Fruit fly (Drosophila melanogaster) whole organism, embryonic: Measurements from ENCODE around the gene gro.

Source experiments
- Ada2b ChIP-seq: fragments of 200-800 bp; sonication (Bioruptor generic); IDR thresholded peaks from 2 replicates; pipeline ENCODE4 v1.3.6; 2022; ENCODE audit warnings: missing biosample characterization, missing genetic modification characterization
- CG10267 ChIP-seq: fragments of 200-800 bp; sonication (Bioruptor generic); optimal IDR thresholded peaks from 2 replicates; lab custom pipeline; 2018; ENCODE audit warnings: missing biosample characterization, mild to moderate bottlenecking, missing genetic modification characterization, moderate library complexity
- CG10565 ChIP-seq: fragments of 200-800 bp; sonication (Bioruptor generic); optimal IDR thresholded peaks from 3 replicates; lab custom pipeline; 2016; ENCODE audit warnings: missing biosample characterization, mild to moderate bottlenecking, missing genetic modification characterization
- CG11398 ChIP-seq: fragments of 200-800 bp; sonication (Bioruptor generic); optimal IDR thresholded peaks from 2 replicates; lab custom pipeline; 2016; ENCODE audit warnings: missing biosample characterization, missing genetic modification characterization
- CG11723 ChIP-seq: fragments of 200-800 bp; sonication (Bioruptor generic); optimal IDR thresholded peaks from 2 replicates; lab custom pipeline; 2017; ENCODE audit warnings: missing biosample characterization, mild to moderate bottlenecking, missing genetic modification characterization
- CG12236 ChIP-seq: fragments of 200-800 bp; sonication (Bioruptor generic); optimal IDR thresholded peaks from 2 replicates; lab custom pipeline; 2016; ENCODE audit warnings: missing biosample characterization, missing genetic modification characterization
- CG12659 ChIP-seq: fragments of 200-800 bp; sonication (Bioruptor generic); optimal IDR thresholded peaks from 3 replicates; lab custom pipeline; 2017; ENCODE audit warnings: mild to moderate bottlenecking, missing biosample characterization, missing genetic modification reagents, missing genetic modification characterization
- CG12769 ChIP-seq: fragments of 200-800 bp; sonication (Bioruptor generic); optimal IDR thresholded peaks from 2 replicates; lab custom pipeline; 2019; ENCODE audit warnings: missing biosample characterization, mild to moderate bottlenecking, missing genetic modification characterization, moderate library complexity
- CG14014 ChIP-seq: fragments of 200-800 bp; sonication (Bioruptor generic); IDR thresholded peaks from 2 replicates; pipeline ENCODE4 v1.3.6; 2022; ENCODE audit warnings: missing biosample characterization, missing genetic modification characterization
- CG14710 ChIP-seq: fragments of 200-800 bp; sonication (Bioruptor generic); optimal IDR thresholded peaks from 3 replicates; lab custom pipeline; 2019; ENCODE audit warnings: missing biosample characterization, mild to moderate bottlenecking, missing genetic modification characterization, moderate library complexity
- CG15601 ChIP-seq: fragments of 200-800 bp; sonication (Bioruptor generic); optimal IDR thresholded peaks from 3 replicates; lab custom pipeline; 2019; ENCODE audit warnings: missing biosample characterization, mild to moderate bottlenecking, missing genetic modification characterization, moderate library complexity
- CG17385 ChIP-seq: fragments of 200-800 bp; sonication (Bioruptor generic); optimal IDR thresholded peaks from 3 replicates; lab custom pipeline; 2018; ENCODE audit warnings: missing biosample characterization, mild to moderate bottlenecking, missing genetic modification characterization
- CG1792 ChIP-seq: fragments of 200-800 bp; sonication (Bioruptor generic); optimal IDR thresholded peaks from 2 replicates; lab custom pipeline; 2016; ENCODE audit warnings: missing biosample characterization, missing genetic modification characterization
- CG18262 ChIP-seq: fragments of 200-800 bp; optimal IDR thresholded peaks from 3 replicates; lab custom pipeline; 2019; ENCODE audit warnings: missing biosample characterization, mild to moderate bottlenecking, missing genetic modification characterization, moderate library complexity
- CG2875 ChIP-seq: fragments of 200-800 bp; sonication (Bioruptor generic); optimal IDR thresholded peaks from 2 replicates; lab custom pipeline; 2017; ENCODE audit warnings: missing biosample characterization, mild to moderate bottlenecking, missing genetic modification characterization, missing genetic modification reagents
- CG31365 ChIP-seq: fragments of 200-800 bp; sonication (Bioruptor generic); optimal IDR thresholded peaks from 2 replicates; lab custom pipeline; 2018; ENCODE audit warnings: missing biosample characterization, mild to moderate bottlenecking, missing genetic modification characterization
- CG4730 ChIP-seq: fragments of 200-800 bp; sonication (Bioruptor generic); IDR thresholded peaks from 2 replicates; pipeline ENCODE4 v1.3.6; 2022; ENCODE audit warnings: missing biosample characterization, missing genetic modification characterization
- CG5245 ChIP-seq: fragments of 200-800 bp; sonication (Bioruptor generic); optimal IDR thresholded peaks from 3 replicates; lab custom pipeline; 2016; ENCODE audit warnings: missing biosample characterization, missing genetic modification characterization
- CG5953 ChIP-seq: fragments of 200-800 bp; sonication (Bioruptor generic); IDR thresholded peaks from 2 replicates; pipeline ENCODE4 v1.3.6; 2022; ENCODE audit warnings: missing biosample characterization, missing genetic modification characterization
- CG6175 ChIP-seq: fragments of 200-800 bp; sonication (Bioruptor generic); IDR thresholded peaks from 3 replicates; pipeline ENCODE4 v1.3.6; 2022; ENCODE audit warnings: missing biosample characterization, missing genetic modification characterization
- CG6854 ChIP-seq: fragments of 200-800 bp; sonication (Bioruptor generic); optimal IDR thresholded peaks from 3 replicates; lab custom pipeline; 2017; ENCODE audit warnings: missing biosample characterization, mild to moderate bottlenecking, missing genetic modification characterization
- CG7745 ChIP-seq: fragments of 200-800 bp; sonication (Bioruptor generic); optimal IDR thresholded peaks from 2 replicates; lab custom pipeline; 2018; ENCODE audit warnings: missing biosample characterization, mild to moderate bottlenecking, missing genetic modification characterization, moderate library complexity
- Dip2 ChIP-seq: fragments of 200-800 bp; sonication (Bioruptor generic); IDR thresholded peaks from 2 replicates; pipeline ENCODE4 v1.3.6; 2022; ENCODE audit warnings: missing biosample characterization, missing genetic modification characterization
- Doc3 ChIP-seq: fragments of 200-800 bp; sonication (Bioruptor generic); IDR thresholded peaks from 3 replicates; pipeline ENCODE4 v1.3.6; 2022; ENCODE audit warnings: missing biosample characterization, missing genetic modification characterization; ENCODE audit not compliant: partially characterized antibody
- HmgD ChIP-seq: fragments of 200-800 bp; sonication (Bioruptor generic); optimal IDR thresholded peaks from 3 replicates; lab custom pipeline; 2016; ENCODE audit warnings: missing biosample characterization, missing genetic modification characterization
- Hr78 ChIP-seq, 2 experiments: fragments of 200-800 bp in 1 of 2; fragments of >200 bp in 1 of 2; sonication (Bioruptor generic) in 1 of 2; optimal IDR thresholded peaks; 2 replicates each; lab custom pipeline; 2017 to 2019; ENCODE audit warnings: missing biosample characterization in 2 of 2, missing genetic modification characterization in 2 of 2, mild to moderate bottlenecking in 1 of 2, moderate library complexity in 1 of 2
- Mrtf ChIP-seq: fragments of 200-800 bp; sonication (Bioruptor generic); IDR thresholded peaks from 3 replicates; pipeline ENCODE4 v1.3.6; 2022; ENCODE audit warnings: missing biosample characterization, missing genetic modification characterization
- Xbp1 ChIP-seq: fragments of 200-800 bp; sonication (Bioruptor generic); optimal IDR thresholded peaks from 3 replicates; lab custom pipeline; 2016; ENCODE audit warnings: missing biosample characterization, mild to moderate bottlenecking, missing genetic modification characterization
- YL-1 ChIP-seq: fragments of 200-800 bp; sonication (Bioruptor generic); optimal IDR thresholded peaks from 3 replicates; lab custom pipeline; 2017; ENCODE audit warnings: missing biosample characterization, mild to moderate bottlenecking, missing genetic modification characterization
- aop ChIP-seq: fragments of 200-800 bp; sonication (Bioruptor generic); IDR thresholded peaks from 2 replicates; pipeline ENCODE4 v1.3.6; 2022; ENCODE audit warnings: missing biosample characterization, missing genetic modification characterization
- bsh ChIP-seq, 2 experiments: fragments of 200-800 bp; sonication (Bioruptor generic); optimal IDR thresholded peaks; 2 replicates each; lab custom pipeline; 2017 to 2018; ENCODE audit warnings: mild to moderate bottlenecking in 2 of 2, missing biosample characterization in 2 of 2, missing genetic modification characterization in 2 of 2, moderate library complexity in 1 of 2
- crp ChIP-seq, 2 experiments: fragments of 200-800 bp; sonication (Bioruptor generic); optimal IDR thresholded peaks; 2 replicates in 1 of 2; 3 replicates in 1 of 2; lab custom pipeline; 2017; ENCODE audit warnings: missing biosample characterization in 2 of 2, missing genetic modification characterization in 2 of 2, mild to moderate bottlenecking in 1 of 2, moderate library complexity in 1 of 2
- danr ChIP-seq: fragments of 200-800 bp; sonication (Bioruptor generic); IDR thresholded peaks from 2 replicates; pipeline ENCODE4 v1.3.6; 2022; ENCODE audit warnings: missing biosample characterization, missing genetic modification characterization
- dmrt11E ChIP-seq: fragments of 200-800 bp; sonication (Bioruptor generic); optimal IDR thresholded peaks from 3 replicates; lab custom pipeline; 2018; ENCODE audit warnings: missing biosample characterization, mild to moderate bottlenecking, missing genetic modification characterization, moderate library complexity
- dpn ChIP-seq, 2 experiments: fragments of 200-800 bp; sonication (Bioruptor generic); optimal IDR thresholded peaks; 3 replicates each; lab custom pipeline; 2016; ENCODE audit warnings: missing biosample characterization in 2 of 2, missing genetic modification characterization in 2 of 2
- exex ChIP-seq: fragments of 200-800 bp; sonication (Bioruptor generic); optimal IDR thresholded peaks from 4 replicates; lab custom pipeline; 2018; ENCODE audit warnings: missing biosample characterization, mild to moderate bottlenecking, missing genetic modification characterization, moderate library complexity
- fd102C ChIP-seq: fragments of 200-800 bp; sonication (Bioruptor generic); optimal IDR thresholded peaks from 2 replicates; lab custom pipeline; 2018; ENCODE audit warnings: missing biosample characterization, mild to moderate bottlenecking, missing genetic modification characterization, moderate library complexity
- grau ChIP-seq: fragments of 200-800 bp; optimal IDR thresholded peaks from 3 replicates; lab custom pipeline; 2019; ENCODE audit warnings: missing biosample characterization, mild to moderate bottlenecking, missing genetic modification characterization, moderate library complexity
- h ChIP-seq: fragments of >200 bp; optimal IDR thresholded peaks from 2 replicates; lab custom pipeline; 2017
- nmo ChIP-seq: fragments of 200-800 bp; sonication (Bioruptor generic); optimal IDR thresholded peaks from 2 replicates; lab custom pipeline; 2018; ENCODE audit warnings: missing biosample characterization, mild to moderate bottlenecking, missing genetic modification characterization, moderate library complexity
- oc ChIP-seq: fragments of 200-800 bp; sonication (Bioruptor generic); optimal IDR thresholded peaks from 2 replicates; lab custom pipeline; 2018; ENCODE audit warnings: missing biosample characterization, mild to moderate bottlenecking, missing genetic modification characterization, moderate library complexity
- psq ChIP-seq: fragments of 200-800 bp; sonication (Bioruptor generic); optimal IDR thresholded peaks from 2 replicates; lab custom pipeline; 2017; ENCODE audit warnings: missing biosample characterization, missing genetic modification characterization
- repo ChIP-seq: fragments of 200-800 bp; sonication (Bioruptor generic); optimal IDR thresholded peaks from 2 replicates; lab custom pipeline; 2016; ENCODE audit warnings: missing biosample characterization, missing genetic modification characterization
- sqz ChIP-seq: fragments of 200-800 bp; sonication (Bioruptor generic); optimal IDR thresholded peaks from 3 replicates; lab custom pipeline; 2018; ENCODE audit warnings: missing biosample characterization, mild to moderate bottlenecking, missing genetic modification characterization
- tll ChIP-seq, 2 experiments: fragments of 200-800 bp in 1 of 2; fragments of >200 bp in 1 of 2; sonication (Bioruptor generic) in 1 of 2; optimal IDR thresholded peaks; 2 replicates each; lab custom pipeline; 2017 to 2019; ENCODE audit warnings: missing biosample characterization in 2 of 2, missing genetic modification characterization in 2 of 2, mild to moderate bottlenecking in 1 of 2, moderate library complexity in 1 of 2
- toy ChIP-seq: fragments of 200-800 bp; sonication (Bioruptor generic); IDR thresholded peaks from 2 replicates; pipeline ENCODE4 v1.3.6; 2022; ENCODE audit warnings: missing biosample characterization, missing genetic modification characterization
- tup ChIP-seq: fragments of 200-800 bp; sonication (Bioruptor generic); optimal IDR thresholded peaks from 2 replicates; lab custom pipeline; 2016; ENCODE audit warnings: missing biosample characterization, mild to moderate bottlenecking, missing genetic modification characterization, moderate library complexity
- tx ChIP-seq: fragments of 200-800 bp; sonication (Bioruptor generic); optimal IDR thresholded peaks from 2 replicates; lab custom pipeline; 2016; ENCODE audit warnings: missing biosample characterization, missing genetic modification characterization

The gro gene

dm6 chr3R:26005978-26006934, 35.3 kb upstream of the gro start (continued):
- TF ChIP-seq danr (GFP tag; lab: Robert Waterston, UW): no peak
- no peak for TF ChIP-seq CG4730 (GFP tag; lab: Robert Waterston, UW)
- no peak for TF ChIP-seq grau (tag; lab: Kevin White, UChicago)
- no peak for TF ChIP-seq Xbp1 (GFP tag; lab: Kevin White, UChicago)
- TF ChIP-seq oc (tag; lab: Kevin White, UChicago): peak; percentile 86
- TF ChIP-seq CG14014 (GFP tag; lab: Robert Waterston, UW): no peak
- TF ChIP-seq CG18262 (tag; lab: Kevin White, UChicago): peak; percentile 21
- no peak for TF ChIP-seq CG5953
- no peak for TF ChIP-seq CG1792 (GFP tag; lab: Kevin White, UChicago)
- no peak for TF ChIP-seq HmgD (GFP tag; lab: Kevin White, UChicago)
- TF ChIP-seq CG12659: no peak
- TF ChIP-seq CG17385: peak; percentile 33
- no peak for TF ChIP-seq CG11398 (GFP tag; lab: Kevin White, UChicago)
- TF ChIP-seq CG2875: no peak
- no peak for TF ChIP-seq tx
- TF ChIP-seq CG14710 (tag; lab: Kevin White, UChicago): peak; percentile 11
- TF ChIP-seq toy (GFP tag; lab: Robert Waterston, UW): no peak
- TF ChIP-seq CG6854: no peak
- no peak for TF ChIP-seq Doc3
- TF ChIP-seq CG11723: no peak
- TF ChIP-seq CG6175 (GFP tag; lab: Robert Waterston, UW): 0 out of 3 replicates have a peak, but pooled peaks have one; percentile 49
- peak; percentile 88 for TF ChIP-seq CG12769
- no peak for TF ChIP-seq tup (GFP tag; lab: Kevin White, UChicago)
- TF ChIP-seq dmrt11E (tag; lab: Kevin White, UChicago): peak; percentile 0
- TF ChIP-seq Ada2b (GFP tag; lab: Robert Waterston, UW): no peak
- TF ChIP-seq repo (GFP tag; lab: Kevin White, UChicago): no peak
- TF ChIP-seq nmo (GFP tag; lab: Kevin White, UChicago): peak; percentile 16
- TF ChIP-seq sqz (GFP tag; lab: Kevin White, UChicago): peak; percentile 98
- TF ChIP-seq tll (GFP tag; optimal IDR thresholded peaks at IDR 0.05; lab: Kevin White, UChicago): peak in 1 of 2 experiments; percentile 86
- TF ChIP-seq CG10565 (GFP tag; lab: Kevin White, UChicago): no peak
- TF ChIP-seq exex (tag; lab: Kevin White, UChicago): no peak
- peak; percentile 10 for TF ChIP-seq CG5245 (GFP tag; lab: Kevin White, UChicago)
- no peak for TF ChIP-seq CG7745 (tag; lab: Kevin White, UChicago)
- peak; percentile 3 to 22 for TF ChIP-seq bsh (GFP tag; optimal IDR thresholded peaks at IDR 0.05; lab: Kevin White, UChicago)
- TF ChIP-seq Dip2 (GFP tag; lab: Robert Waterston, UW): no peak
- peak; percentile 69 for TF ChIP-seq h (lab: Kevin White, UChicago)
- TF ChIP-seq YL-1 (GFP tag; lab: Kevin White, UChicago): no peak
- TF ChIP-seq CG15601 (tag; lab: Kevin White, UChicago): peak; percentile 26
- no peak for TF ChIP-seq aop (GFP tag; lab: Robert Waterston, UW)
- TF ChIP-seq fd102C: no peak
- TF ChIP-seq Mrtf (GFP tag; lab: Robert Waterston, UW): no peak
- TF ChIP-seq psq (GFP tag; lab: Kevin White, UChicago): no peak
- peak in 1 of 2 experiments; percentile 74 for TF ChIP-seq Hr78 (GFP tag; optimal IDR thresholded peaks at IDR 0.05; lab: Kevin White, UChicago)
- no peak for TF ChIP-seq CG12236 (GFP tag; lab: Kevin White, UChicago)
- TF ChIP-seq CG31365 (tag; lab: Kevin White, UChicago): no peak
- no peak for TF ChIP-seq crp (GFP tag; optimal IDR thresholded peaks at IDR 0.05; lab: Kevin White, UChicago)
- peak; percentile 6 for TF ChIP-seq CG10267
- TF ChIP-seq dpn (GFP tag; optimal IDR thresholded peaks at IDR 0.05; lab: Kevin White, UChicago): peak in 1 of 2 experiments; percentile 10
